Worm (Caenorhabditis elegans): ENCODE measurements around the gene Y39B6A.33.
"Not testable (repeated sequence)": the region's sequence is repeated elsewhere in the genome, so short reads cannot be mapped to it uniquely, and the experiment has no call there.

Gene Y39B6A.33

ce11 chrV:19010405-19010804 lies 8.6 kb downstream of the Y39B6A.33 start:
- TF ChIP-seq klf-2 (GFP tag; conservative IDR thresholded peaks at IDR 0.05) (no peak), T22C8.4 (GFP tag; IDR thresholded peaks at IDR 0.05) (peak; percentile 77)

DNA sequence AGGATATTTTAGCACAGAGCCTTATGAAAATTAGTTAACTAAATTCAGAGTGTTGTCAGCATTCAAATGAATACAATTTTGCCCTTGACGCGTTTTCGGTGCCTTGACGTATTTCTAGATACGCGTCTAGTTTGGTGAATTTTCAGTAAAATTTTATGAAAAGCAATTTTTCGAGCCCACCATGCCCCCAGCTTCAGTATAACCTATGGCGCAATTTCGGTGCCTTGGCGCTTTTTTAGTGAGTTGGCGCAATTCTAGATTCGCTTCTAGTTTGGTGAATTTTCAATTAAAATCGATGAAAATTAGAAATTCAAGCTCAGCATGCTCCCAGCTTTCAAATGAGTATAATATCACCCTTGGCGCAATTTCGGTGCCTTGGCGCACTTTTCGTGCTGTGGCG lies 11.5 kb downstream of the Y39B6A.33 start:
- TF ChIP-seq T22C8.4 (GFP tag; IDR thresholded peaks at IDR 0.05) (no peak), flt-1 (GFP tag; IDR thresholded peaks at IDR 0.05) (no peak), med-1 (GFP tag; optimal IDR thresholded peaks at IDR 0.05; ENCODE audit: insufficient read depth) (no peak), klf-2 (GFP tag; conservative IDR thresholded peaks at IDR 0.05) (no peak), ztf-23 (GFP tag; IDR thresholded peaks at IDR 0.05) (no peak), tab-1 (GFP tag; IDR thresholded peaks at IDR 0.05) (no peak), ztf-29 (GFP tag; IDR thresholded peaks at IDR 0.05) (no peak), cog-1 (tag; optimal IDR thresholded peaks at IDR 0.05) (no peak), ref-1 (GFP tag; conservative IDR thresholded peaks at IDR 0.05) (no peak)

DNA sequence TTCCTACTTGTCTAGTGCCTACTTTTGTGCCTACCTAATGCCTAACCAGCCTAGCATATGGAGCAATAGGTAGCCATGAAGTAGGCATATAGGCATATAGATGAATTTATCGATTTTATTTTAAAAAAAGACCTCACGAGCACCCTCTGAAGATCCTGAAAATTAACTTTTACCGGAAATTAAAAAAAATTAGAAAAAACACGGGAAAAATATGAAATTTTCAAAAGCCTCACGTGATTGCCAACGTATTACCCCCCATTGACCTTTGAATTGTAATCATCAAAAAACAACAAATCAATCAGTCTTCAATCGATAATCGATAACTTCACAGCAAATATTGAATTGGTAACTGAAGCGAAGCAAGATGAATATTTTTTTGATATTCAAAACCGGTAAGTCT lies 12.5 kb downstream of the Y39B6A.33 start, which contains the start of gene Y39B6A.30:
Gene Y39B6A.30 (plus strand): TSS at position 301 of the 400 bp plus-strand sequence.
- TF ChIP-seq tab-1 (GFP tag; IDR thresholded peaks at IDR 0.05); cog-1 (tag; optimal IDR thresholded peaks at IDR 0.05); med-1 (GFP tag; optimal IDR thresholded peaks at IDR 0.05; ENCODE audit: insufficient read depth): not testable (repeated sequence)

- TF ChIP-seq T22C8.4 (GFP tag; IDR thresholded peaks at IDR 0.05) = peak; percentile 79
Measured at ce11 chrV:19014940-19015339, 13.2 kb downstream of the Y39B6A.33 start.

DNA sequence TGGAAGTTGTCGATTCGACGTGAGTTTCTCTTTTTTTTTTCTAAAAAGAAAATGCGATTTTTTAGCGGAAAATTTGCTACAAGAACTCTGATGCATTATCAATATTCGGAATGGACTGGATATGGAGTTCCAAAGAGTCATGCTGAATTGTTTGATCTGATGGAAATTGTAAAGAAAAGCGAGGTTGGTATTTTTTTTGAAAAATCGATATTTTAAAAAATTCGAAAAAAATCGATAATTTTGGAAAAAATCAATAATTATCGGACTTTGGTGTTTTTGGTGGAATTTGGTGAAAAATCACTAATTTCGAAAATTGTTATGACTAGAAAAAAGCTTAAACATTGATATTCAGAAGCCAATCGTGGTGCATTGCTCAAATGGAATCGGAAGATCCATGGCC lies 17.5 kb downstream of the Y39B6A.33 start:
- TF ChIP-seq T22C8.4 (GFP tag; IDR thresholded peaks at IDR 0.05) (peak; percentile 85), med-1 (GFP tag; optimal IDR thresholded peaks at IDR 0.05; ENCODE audit: insufficient read depth) (no peak)

DNA sequence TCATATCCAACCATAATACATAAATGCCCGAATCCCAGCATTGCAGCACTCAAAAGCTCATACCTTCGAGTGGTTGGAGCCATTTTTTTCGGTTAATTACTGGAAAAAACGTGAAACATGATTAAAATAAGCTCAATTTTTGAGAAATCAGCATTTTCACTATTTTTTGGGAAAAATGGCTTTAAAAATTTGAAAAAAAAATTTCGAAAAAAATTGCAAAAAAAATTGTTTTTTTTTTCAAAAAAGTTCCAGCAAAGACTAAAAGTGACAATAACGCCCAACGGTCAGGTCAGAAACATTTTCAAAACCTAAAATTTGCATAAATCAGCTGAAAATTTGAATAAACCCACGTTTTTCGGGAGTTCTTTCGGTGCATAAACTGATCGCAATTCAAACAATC lies 22.9 kb downstream of the Y39B6A.33 start, which contains the start of gene Y39B6A.29:
Gene Y39B6A.29 (minus strand): TSS at position 101 of the 400 bp plus-strand sequence.
- no peak for TF ChIP-seq cog-1 (tag; optimal IDR thresholded peaks at IDR 0.05)
- TF ChIP-seq flt-1 (GFP tag; IDR thresholded peaks at IDR 0.05) = no peak
- no peak for TF ChIP-seq T22C8.4 (GFP tag; IDR thresholded peaks at IDR 0.05)
- TF ChIP-seq klf-2 (GFP tag; conservative IDR thresholded peaks at IDR 0.05) = no peak
- TF ChIP-seq tab-1 (GFP tag; IDR thresholded peaks at IDR 0.05) = no peak
- TF ChIP-seq ref-1 (GFP tag; conservative IDR thresholded peaks at IDR 0.05) = no peak
- TF ChIP-seq ztf-23 (GFP tag; IDR thresholded peaks at IDR 0.05) = no peak
- no peak for TF ChIP-seq med-1 (GFP tag; optimal IDR thresholded peaks at IDR 0.05; ENCODE audit: insufficient read depth)
- TF ChIP-seq ztf-29 (GFP tag; IDR thresholded peaks at IDR 0.05) = no peak

DNA sequence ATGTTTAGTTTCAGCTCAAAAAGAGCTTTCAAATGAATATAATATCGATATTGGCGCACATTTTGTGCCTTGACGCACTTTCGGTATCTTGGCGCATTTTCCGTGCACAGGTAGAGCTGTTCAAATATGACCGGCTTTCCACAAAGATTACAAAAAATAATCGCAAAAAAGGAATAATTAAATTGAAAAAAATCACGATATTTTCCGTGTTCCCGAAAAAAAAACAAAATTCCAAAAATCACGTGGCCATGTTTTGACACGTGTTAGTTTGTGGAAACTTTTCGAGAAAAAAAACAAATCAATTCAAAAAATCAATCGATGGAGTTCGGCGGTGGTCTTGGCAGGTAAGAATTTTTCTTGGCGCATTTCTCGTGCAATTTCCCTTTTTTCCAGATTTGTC lies 24.4 kb downstream of the Y39B6A.33 start, which contains the start of gene Y39B6A.25:
Gene Y39B6A.25 (plus strand): TSS at position 301 of the 400 bp plus-strand sequence.
- TF ChIP-seq ztf-23 (GFP tag; IDR thresholded peaks at IDR 0.05) = no peak
- TF ChIP-seq flt-1 (GFP tag; IDR thresholded peaks at IDR 0.05) = no peak
- TF ChIP-seq tab-1 (GFP tag; IDR thresholded peaks at IDR 0.05) = no peak
- TF ChIP-seq T22C8.4 (GFP tag; IDR thresholded peaks at IDR 0.05) = no peak
- no peak for TF ChIP-seq med-1 (GFP tag; optimal IDR thresholded peaks at IDR 0.05; ENCODE audit: insufficient read depth)
- no peak for TF ChIP-seq ref-1 (GFP tag; conservative IDR thresholded peaks at IDR 0.05)
- no peak for TF ChIP-seq klf-2 (GFP tag; conservative IDR thresholded peaks at IDR 0.05)
- no peak for TF ChIP-seq ztf-29 (GFP tag; IDR thresholded peaks at IDR 0.05)
- TF ChIP-seq cog-1 (tag; optimal IDR thresholded peaks at IDR 0.05) = no peak

- TF ChIP-seq T22C8.4 (GFP tag; IDR thresholded peaks at IDR 0.05) = peak; percentile 82
Measured at ce11 chrV:19026757-19027156, 25.0 kb downstream of the Y39B6A.33 start.

DNA sequence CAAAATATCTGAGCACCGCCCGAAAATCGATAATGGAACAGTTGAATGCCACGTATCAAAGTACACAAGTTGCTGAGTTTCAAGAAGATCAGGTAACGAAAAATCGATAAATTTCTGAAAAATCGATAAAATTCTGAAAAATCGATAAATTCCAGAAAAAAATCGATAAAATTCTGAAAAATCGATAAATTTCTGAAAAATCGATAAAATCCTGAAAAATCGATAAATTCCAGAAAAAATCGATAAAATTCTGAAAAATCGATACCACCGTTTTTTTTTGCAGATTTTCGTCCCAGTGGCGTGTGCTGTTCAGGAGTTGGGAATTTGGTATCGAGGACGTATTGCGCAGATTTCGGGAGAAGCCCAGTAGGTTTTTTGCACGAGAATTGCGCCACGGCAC lies 25.6 kb downstream of the Y39B6A.33 start:
- TF ChIP-seq T22C8.4 (GFP tag; IDR thresholded peaks at IDR 0.05) (peak; percentile 91), med-1 (GFP tag; optimal IDR thresholded peaks at IDR 0.05; ENCODE audit: insufficient read depth) (no peak), tab-1 (GFP tag; IDR thresholded peaks at IDR 0.05) (no peak), klf-2 (GFP tag; conservative IDR thresholded peaks at IDR 0.05) (no peak), ref-1 (GFP tag; conservative IDR thresholded peaks at IDR 0.05) (no peak), flt-1 (GFP tag; IDR thresholded peaks at IDR 0.05) (no peak)

- TF ChIP-seq ztf-23 (GFP tag; IDR thresholded peaks at IDR 0.05) (no peak), ztf-29 (GFP tag; IDR thresholded peaks at IDR 0.05) (no peak), tab-1 (GFP tag; IDR thresholded peaks at IDR 0.05) (no peak), cog-1 (tag; optimal IDR thresholded peaks at IDR 0.05) (no peak), flt-1 (GFP tag; IDR thresholded peaks at IDR 0.05) (no peak), klf-2 (GFP tag; conservative IDR thresholded peaks at IDR 0.05) (no peak), med-1 (GFP tag; optimal IDR thresholded peaks at IDR 0.05; ENCODE audit: insufficient read depth) (no peak), ref-1 (GFP tag; conservative IDR thresholded peaks at IDR 0.05) (no peak), T22C8.4 (GFP tag; IDR thresholded peaks at IDR 0.05) (no peak)
Measured at ce11 chrV:19031456-19031855, 29.7 kb downstream of the Y39B6A.33 start, which contains the start of gene Y39B6A.27. Y39B6A.27 (plus strand) TSS chrV:19031756.

DNA sequence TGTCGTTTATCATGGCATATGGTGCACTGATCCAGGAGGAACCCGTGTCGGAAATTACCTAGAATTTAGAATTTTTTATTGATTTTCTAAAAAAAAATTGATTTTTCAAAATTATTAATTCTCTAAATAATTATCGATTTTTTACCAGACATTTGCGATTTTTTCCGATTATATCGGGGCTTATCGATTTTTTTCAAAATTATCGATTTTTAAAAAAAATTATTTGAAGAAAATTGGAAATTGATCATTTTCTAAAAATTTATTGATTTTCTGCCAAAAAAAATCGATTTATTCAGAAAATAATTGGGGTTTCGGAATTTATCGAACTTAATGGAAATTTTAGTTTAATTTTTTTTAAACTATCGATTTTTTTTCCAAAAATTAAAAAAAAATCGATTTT lies 34.3 kb downstream of the Y39B6A.33 start:
- TF ChIP-seq T22C8.4 (GFP tag; IDR thresholded peaks at IDR 0.05) = peak; percentile 74
- no peak for TF ChIP-seq klf-2 (GFP tag; conservative IDR thresholded peaks at IDR 0.05)

DNA sequence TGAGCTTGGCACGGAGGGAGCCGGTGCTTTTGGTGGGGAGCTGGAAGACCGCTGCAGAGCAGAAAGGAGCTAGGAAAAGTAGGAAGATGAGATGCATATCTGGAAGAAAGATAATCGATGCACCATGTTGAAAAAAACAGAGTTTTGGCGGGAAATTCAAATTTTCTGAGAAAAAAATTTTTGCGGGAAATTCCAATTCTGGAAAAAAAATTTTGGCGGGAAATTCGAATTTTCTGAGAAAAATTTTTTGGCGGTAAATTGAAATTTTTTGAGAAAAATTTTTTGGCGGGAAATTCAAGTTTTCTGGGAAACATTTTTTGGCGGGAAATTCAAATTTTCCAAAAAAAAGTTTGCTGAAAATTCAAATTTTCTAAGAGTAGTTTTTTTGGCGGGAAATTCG lies 35.5 kb downstream of the Y39B6A.33 start, which contains the start of gene asp-17:
Gene asp-17 (minus strand): TSS at position 101 of the 400 bp plus-strand sequence.
- no peak for TF ChIP-seq med-1 (GFP tag; optimal IDR thresholded peaks at IDR 0.05; ENCODE audit: insufficient read depth)
- no peak for TF ChIP-seq tab-1 (GFP tag; IDR thresholded peaks at IDR 0.05)
- no peak for TF ChIP-seq ztf-23 (GFP tag; IDR thresholded peaks at IDR 0.05)
- TF ChIP-seq klf-2 (GFP tag; conservative IDR thresholded peaks at IDR 0.05) = no peak
- TF ChIP-seq ref-1 (GFP tag; conservative IDR thresholded peaks at IDR 0.05) = no peak
- no peak for TF ChIP-seq cog-1 (tag; optimal IDR thresholded peaks at IDR 0.05)
- no peak for TF ChIP-seq flt-1 (GFP tag; IDR thresholded peaks at IDR 0.05)
- TF ChIP-seq ztf-29 (GFP tag; IDR thresholded peaks at IDR 0.05) = no peak
- no peak for TF ChIP-seq T22C8.4 (GFP tag; IDR thresholded peaks at IDR 0.05)
